Worm (Caenorhabditis elegans) whole organism, young adult: ENCODE results near the gene lsm-4.

Experiments used
- C06A6.2 ChIP-seq: fragments of 200-800 bp; sonication (Bioruptor generic); conservative IDR thresholded peaks from 2 replicates; pipeline ENCODE4 v1.3.6; 2022; ENCODE audit warnings: missing genetic modification characterization, missing compliant biosample characterization
- D2030.7 ChIP-seq: fragments of 200-800 bp; sonication (Bioruptor generic); IDR thresholded peaks from 2 replicates; pipeline ENCODE4 v1.3.6; 2022; ENCODE audit warnings: missing genetic modification reagents, missing genetic modification characterization, missing compliant biosample characterization
- F22D6.2 ChIP-seq: sonication (generic microtip); optimal IDR thresholded peaks from 2 replicates; lab custom pipeline; 2016; ENCODE audit warnings: mild to moderate bottlenecking, missing genetic modification characterization, missing compliant biosample characterization
- F52B5.7 ChIP-seq: sonication (generic microtip); optimal IDR thresholded peaks from 2 replicates; lab custom pipeline; 2016; ENCODE audit warnings: mild to moderate bottlenecking, missing genetic modification characterization, missing compliant biosample characterization
- F57C9.4 ChIP-seq: sonication (generic microtip); optimal IDR thresholded peaks from 2 replicates; lab custom pipeline; 2017; ENCODE audit warnings: mild to moderate bottlenecking, missing genetic modification characterization, missing compliant biosample characterization
- K11D2.4 ChIP-seq: fragments of 200-800 bp; sonication (Bioruptor generic); IDR thresholded peaks from 2 replicates; pipeline ENCODE4 v1.3.6; 2022; ENCODE audit warnings: missing genetic modification reagents, missing genetic modification characterization, missing compliant biosample characterization
- T26A5.8 ChIP-seq: sonication (generic microtip); optimal IDR thresholded peaks from 2 replicates; lab custom pipeline; 2016; ENCODE audit warnings: missing genetic modification characterization, missing compliant biosample characterization
- Y53G8AR.9 ChIP-seq: fragments of 200-800 bp; sonication (Bioruptor generic); conservative IDR thresholded peaks from 2 replicates; pipeline ENCODE4 v1.3.6; 2022; ENCODE audit warnings: missing genetic modification reagents, missing genetic modification characterization, missing compliant biosample characterization
- akir-1 ChIP-seq: fragments of 200-800 bp; sonication (Bioruptor generic); optimal IDR thresholded peaks from 2 replicates; lab custom pipeline; 2018; ENCODE audit warnings: mild to moderate bottlenecking, missing genetic modification characterization, moderate library complexity, missing compliant biosample characterization
- atf-7 ChIP-seq: sonication (generic microtip); optimal IDR thresholded peaks from 2 replicates; lab custom pipeline; 2017; ENCODE audit warnings: mild to moderate bottlenecking, missing genetic modification characterization, missing compliant biosample characterization
- attf-3 ChIP-seq: fragments of 200-800 bp; sonication (Bioruptor generic); conservative IDR thresholded peaks from 2 replicates; pipeline ENCODE4 v1.3.6; 2022; ENCODE audit warnings: missing genetic modification reagents, missing genetic modification characterization, missing compliant biosample characterization
- attf-5 ChIP-seq: fragments of 200-800 bp; sonication (Bioruptor generic); optimal IDR thresholded peaks from 2 replicates; lab custom pipeline; 2018; ENCODE audit warnings: mild to moderate bottlenecking, missing genetic modification characterization, missing compliant biosample characterization
- attf-6 ChIP-seq: fragments of 200-800 bp; sonication (Bioruptor generic); IDR thresholded peaks from 2 replicates; pipeline ENCODE4 v1.3.6; 2022; ENCODE audit warnings: missing genetic modification reagents, missing genetic modification characterization, missing compliant biosample characterization
- ceh-40 ChIP-seq: fragments of 200-800 bp; sonication (Bioruptor generic); IDR thresholded peaks from 2 replicates; pipeline ENCODE4 v1.3.6; 2022; ENCODE audit warnings: missing genetic modification characterization, missing compliant biosample characterization
- ceh-58 ChIP-seq: fragments of 200-800 bp; sonication (Bioruptor generic); IDR thresholded peaks from 2 replicates; pipeline ENCODE4 v1.3.6; 2022; ENCODE audit warnings: missing genetic modification characterization, missing compliant biosample characterization
- ceh-79 ChIP-seq: sonication (generic microtip); optimal IDR thresholded peaks from 2 replicates; lab custom pipeline; 2017; ENCODE audit warnings: mild to moderate bottlenecking, missing genetic modification characterization, missing compliant biosample characterization
- ceh-91 ChIP-seq: fragments of 200-800 bp; sonication (Bioruptor generic); IDR thresholded peaks from 2 replicates; pipeline ENCODE4 v1.3.6; 2022; ENCODE audit warnings: missing genetic modification reagents, missing genetic modification characterization, missing compliant biosample characterization
- die-1 ChIP-seq: sonication (generic microtip); optimal IDR thresholded peaks from 2 replicates; lab custom pipeline; 2016; ENCODE audit warnings: missing genotype, mild to moderate bottlenecking, missing genetic modification characterization, missing compliant biosample characterization
- dox-1 ChIP-seq: fragments of 200-800 bp; sonication (Bioruptor generic); IDR thresholded peaks from 2 replicates; pipeline ENCODE4 v1.3.6; 2022; ENCODE audit warnings: missing genetic modification reagents, missing genetic modification characterization, missing compliant biosample characterization
- dpff-1 ChIP-seq: sonication (generic microtip); optimal IDR thresholded peaks from 2 replicates; lab custom pipeline; 2017; ENCODE audit warnings: mild to moderate bottlenecking, missing genetic modification characterization, missing compliant biosample characterization
- egl-18 ChIP-seq: fragments of 200-800 bp; sonication (Bioruptor generic); IDR thresholded peaks from 2 replicates; pipeline ENCODE4 v1.3.6; 2022; ENCODE audit warnings: missing genetic modification reagents, missing genetic modification characterization, missing compliant biosample characterization
- egl-44 ChIP-seq: fragments of 200-800 bp; sonication (Bioruptor generic); IDR thresholded peaks from 2 replicates; pipeline ENCODE4 v1.3.6; 2022; ENCODE audit warnings: missing genetic modification reagents, missing genetic modification characterization, missing compliant biosample characterization
- him-1 ChIP-seq: sonication (generic microtip); optimal IDR thresholded peaks from 2 replicates; lab custom pipeline; 2016; ENCODE audit warnings: missing genotype, missing genetic modification reagents, missing genetic modification characterization, missing compliant biosample characterization
- hsf-1 ChIP-seq: fragments of 200-800 bp; sonication (Bioruptor generic); IDR thresholded peaks from 2 replicates; pipeline ENCODE4 v1.3.6; 2022; ENCODE audit warnings: missing genetic modification reagents, missing genetic modification characterization, missing compliant biosample characterization
- lag-1 ChIP-seq: fragments of 200-800 bp; sonication (Bioruptor generic); IDR thresholded peaks from 2 replicates; pipeline ENCODE4 v1.3.6; 2022; ENCODE audit warnings: missing genetic modification reagents, missing genetic modification characterization, missing compliant biosample characterization
- lin-35 ChIP-seq, 3 experiments: fragments of 150-350 bp in 2 of 3; sonication (generic microtip) in 1 of 3; optimal IDR thresholded peaks; 2 replicates each; lab custom pipeline; 2014 to 2018; ENCODE audit warnings: missing biosample characterization in 3 of 3, missing genetic modification characterization in 3 of 3, missing genetic modification reagents in 3 of 3
- lsl-1 ChIP-seq: fragments of 200-800 bp; sonication (Bioruptor generic); optimal IDR thresholded peaks from 2 replicates; lab custom pipeline; 2018; ENCODE audit warnings: mild to moderate bottlenecking, missing genetic modification characterization, moderate library complexity, missing compliant biosample characterization
- madf-8 ChIP-seq: fragments of 200-800 bp; sonication (Bioruptor generic); conservative IDR thresholded peaks from 2 replicates; pipeline ENCODE4 v1.3.6; 2022; ENCODE audit warnings: missing genetic modification reagents, missing genetic modification characterization, missing compliant biosample characterization
- mes-4 ChIP-seq: sonication (generic microtip); optimal IDR thresholded peaks from 2 replicates; lab custom pipeline; 2016; ENCODE audit warnings: missing genotype, missing genetic modification characterization, missing compliant biosample characterization
- nhr-120 ChIP-seq: fragments of 200-800 bp; sonication (Bioruptor generic); IDR thresholded peaks from 2 replicates; pipeline ENCODE4 v1.3.6; 2022; ENCODE audit warnings: missing genetic modification characterization, missing compliant biosample characterization
- nhr-179 ChIP-seq: sonication (generic microtip); optimal IDR thresholded peaks from 2 replicates; lab custom pipeline; 2016; ENCODE audit warnings: mild to moderate bottlenecking, missing genetic modification characterization, missing compliant biosample characterization
- nhr-80 ChIP-seq: sonication (generic microtip); optimal IDR thresholded peaks from 2 replicates; lab custom pipeline; 2016; ENCODE audit warnings: missing genetic modification characterization, missing compliant biosample characterization
- pbrm-1 ChIP-seq: fragments of 200-800 bp; sonication (Bioruptor generic); IDR thresholded peaks from 2 replicates; pipeline ENCODE4 v1.3.6; 2022; ENCODE audit warnings: missing genetic modification reagents, missing genetic modification characterization, missing compliant biosample characterization
- pha-4 ChIP-seq: fragments of 150-350 bp; sonication (generic microtip); optimal IDR thresholded peaks from 2 replicates; lab custom pipeline; 2014; ENCODE audit warnings: missing biosample characterization, missing genetic modification reagents, missing genetic modification characterization
- repo-1 ChIP-seq: sonication (generic microtip); optimal IDR thresholded peaks from 2 replicates; lab custom pipeline; 2017; ENCODE audit warnings: mild to moderate bottlenecking, missing genetic modification characterization, missing compliant biosample characterization
- rpc-1 ChIP-seq, 2 experiments: fragments of 150-350 bp in 1 of 2; sonication (generic microtip) in 1 of 2; optimal IDR thresholded peaks; 2 replicates each; lab custom pipeline; 2014 to 2018; ENCODE audit warnings: missing biosample characterization in 1 of 2, missing genetic modification characterization in 1 of 2, missing genetic modification reagents in 1 of 2, missing genotype in 1 of 2
- snpc-4 ChIP-seq, 5 experiments: fragments of 150-350 bp in 1 of 5; sonication (generic microtip) in 4 of 5; optimal IDR thresholded peaks; 2 replicates each; lab custom pipeline; 2014 to 2018; ENCODE audit warnings: missing genetic modification characterization in 5 of 5, missing biosample characterization in 3 of 5, antibody characterized with exemption in 2 of 5, mild to moderate bottlenecking in 2 of 5, missing compliant biosample characterization in 2 of 5, missing genotype in 2 of 5, moderate library complexity in 2 of 5, missing genetic modification reagents in 1 of 5
- sptf-2 ChIP-seq: fragments of 200-800 bp; sonication (Bioruptor generic); optimal IDR thresholded peaks from 2 replicates; lab custom pipeline; 2018; ENCODE audit warnings: mild to moderate bottlenecking, missing genetic modification characterization, missing compliant biosample characterization
- tbp1 ChIP-seq: fragments of 200-800 bp; sonication (Bioruptor generic); optimal IDR thresholded peaks from 2 replicates; lab custom pipeline; 2018; ENCODE audit warnings: mild to moderate bottlenecking, missing genetic modification characterization, missing compliant biosample characterization
- tlf-1 ChIP-seq: fragments of 200-800 bp; sonication (Bioruptor generic); optimal IDR thresholded peaks from 2 replicates; lab custom pipeline; 2018; ENCODE audit warnings: mild to moderate bottlenecking, missing genetic modification characterization, missing compliant biosample characterization
- zfh-2 ChIP-seq: fragments of 200-800 bp; sonication (Bioruptor generic); conservative IDR thresholded peaks from 2 replicates; pipeline ENCODE4 v1.3.6; 2022; ENCODE audit warnings: missing genetic modification reagents, missing genetic modification characterization, missing compliant biosample characterization
- ztf-26 ChIP-seq: sonication (generic microtip); optimal IDR thresholded peaks from 2 replicates; lab custom pipeline; 2017; ENCODE audit warnings: missing genetic modification characterization, missing compliant biosample characterization
- ztf-6 ChIP-seq: fragments of 200-800 bp; sonication (Bioruptor generic); IDR thresholded peaks from 2 replicates; pipeline ENCODE4 v1.3.6; 2022; ENCODE audit warnings: missing genetic modification reagents, missing genetic modification characterization, missing compliant biosample characterization

The lsm-4 gene

ce11 chrII:7301670-7302151, 48.7 kb upstream of the lsm-4 start, which contains the start of gene cul-4 (continued):
- no peak for TF ChIP-seq dpff-1 (tag; lab: Kevin White, UChicago)
- TF ChIP-seq lsl-1 (GFP tag; lab: Kevin White, UChicago) = peak; percentile 94
- no peak for TF ChIP-seq F57C9.4
- peak; percentile 71 for TF ChIP-seq hsf-1 (GFP tag; lab: Robert Waterston, UW)
- TF ChIP-seq lag-1 = no peak
- TF ChIP-seq attf-3 (GFP tag; lab: Robert Waterston, UW) = peak; percentile 71
- no peak for TF ChIP-seq nhr-179
- no peak for TF ChIP-seq ceh-40 (GFP tag; lab: Robert Waterston, UW)
- no peak for TF ChIP-seq rpc-1 (optimal IDR thresholded peaks at IDR 0.05; lab: Kevin White, UChicago)
- TF ChIP-seq rpc-1 (tag; optimal IDR thresholded peaks at IDR 0.05; lab: Kevin White, UChicago) = no peak
- TF ChIP-seq D2030.7 (GFP tag; lab: Robert Waterston, UW) = peak; percentile 88
- peak; percentile 86 for TF ChIP-seq pbrm-1 (GFP tag; lab: Robert Waterston, UW)
- TF ChIP-seq sptf-2 (GFP tag; lab: Kevin White, UChicago) = no peak
- no peak for TF ChIP-seq K11D2.4 (GFP tag; lab: Robert Waterston, UW)
- no peak for TF ChIP-seq akir-1 (GFP tag; lab: Kevin White, UChicago)
- TF ChIP-seq madf-8 (GFP tag; lab: Robert Waterston, UW) = peak; percentile 99
- TF ChIP-seq pha-4 (tag; lab: Kevin White, UChicago) = no peak
- no peak for TF ChIP-seq T26A5.8
- TF ChIP-seq ceh-58 (GFP tag; lab: Robert Waterston, UW) = no peak
- peak; percentile 81 for TF ChIP-seq tlf-1 (GFP tag; lab: Kevin White, UChicago)
- TF ChIP-seq tbp1 = peak; percentile 68
- TF ChIP-seq attf-5 (GFP tag; lab: Kevin White, UChicago) = peak; percentile 50
- TF ChIP-seq nhr-120 (GFP tag; lab: Robert Waterston, UW) = no peak
- TF ChIP-seq egl-18 (GFP tag; lab: Robert Waterston, UW) = no peak
- no peak for TF ChIP-seq ztf-6 (GFP tag; lab: Robert Waterston, UW)
- peak; percentile 71 for TF ChIP-seq attf-6 (GFP tag; lab: Robert Waterston, UW)
- peak; percentile 82 for TF ChIP-seq him-1
- peak; percentile 22 for TF ChIP-seq nhr-80 (tag; lab: Kevin White, UChicago)
- TF ChIP-seq C06A6.2 (GFP tag; lab: Robert Waterston, UW) = no peak
- peak; percentile 65; the same call in 1 of the 2 replicates for TF ChIP-seq Y53G8AR.9
- peak; percentile 12 for TF ChIP-seq repo-1
- TF ChIP-seq ztf-26 = no peak
- no peak for TF ChIP-seq zfh-2 (GFP tag; lab: Robert Waterston, UW)
- TF ChIP-seq die-1 (tag; lab: Kevin White, UChicago) = peak; percentile 0
- TF ChIP-seq dox-1 (GFP tag; lab: Robert Waterston, UW) = peak; percentile 90
- TF ChIP-seq egl-44 (GFP tag; lab: Robert Waterston, UW) = no peak
- TF ChIP-seq, all 124 proteins: peak for 49

ce11 chrII:7299042-7299441, 46.1 kb upstream of the lsm-4 start, which contains the start of gene C30G12.1:
Gene C30G12.1 (plus strand): TSS chrII:7299342.
- TF ChIP-seq tbp1 (no peak), atf-7 (tag; lab: Kevin White, UChicago) (no peak), Y53G8AR.9 (no peak), ceh-79 (tag; lab: Kevin White, UChicago) (no peak), ceh-91 (GFP tag; lab: Robert Waterston, UW) (no peak), zfh-2 (GFP tag; lab: Robert Waterston, UW) (no peak), snpc-4 (GFP tag; optimal IDR thresholded peaks at IDR 0.05; lab: Kevin White, UChicago) (no peak), snpc-4 (tag; optimal IDR thresholded peaks at IDR 0.05; lab: Kevin White, UChicago) (no peak), F52B5.7 (no peak), attf-3 (GFP tag; lab: Robert Waterston, UW) (no peak), lin-35 (GFP tag; optimal IDR thresholded peaks at IDR 0.05; lab: Kevin White, UChicago) (no peak), F22D6.2 (tag; lab: Kevin White, UChicago) (no peak), mes-4 (tag; lab: Kevin White, UChicago) (no peak)
- TF ChIP-seq, all 124 proteins: peak for 0
